Fruit fly (Drosophila melanogaster) whole organism, embryonic: ENCODE results near the gene CG8526.

Experiments
- B-H1 ChIP-seq: fragments of 200-800 bp; sonication (Bioruptor generic); IDR thresholded peaks from 3 replicates; pipeline ENCODE4 v1.3.6; 2022; ENCODE audit warnings: missing biosample characterization, missing genetic modification characterization
- C15 ChIP-seq: fragments of 200-800 bp; sonication (Bioruptor generic); IDR thresholded peaks from 3 replicates; pipeline ENCODE4 v1.3.6; 2022; ENCODE audit warnings: missing biosample characterization, missing genetic modification characterization
- CG10321 ChIP-seq: fragments of 200-800 bp; sonication (Bioruptor generic); IDR thresholded peaks from 2 replicates; pipeline ENCODE4 v1.3.6; 2022; ENCODE audit warnings: missing biosample characterization, missing genetic modification characterization
- CG10979 ChIP-seq: fragments of 200-800 bp; sonication (Bioruptor generic); optimal IDR thresholded peaks from 2 replicates; lab custom pipeline; 2018; ENCODE audit warnings: missing biosample characterization, mild to moderate bottlenecking, missing genetic modification characterization, moderate library complexity
- CG12942 ChIP-seq: fragments of 200-800 bp; sonication (Bioruptor generic); optimal IDR thresholded peaks from 3 replicates; lab custom pipeline; 2016; ENCODE audit warnings: missing biosample characterization, missing genetic modification characterization
- CG14441 ChIP-seq: fragments of 200-800 bp; sonication (Bioruptor generic); IDR thresholded peaks from 2 replicates; pipeline ENCODE4 v1.3.6; 2022; ENCODE audit warnings: missing biosample characterization, missing genetic modification characterization
- CG15514 ChIP-seq: fragments of 200-800 bp; sonication (Bioruptor generic); optimal IDR thresholded peaks from 3 replicates; lab custom pipeline; 2017; ENCODE audit warnings: missing biosample characterization, missing genetic modification characterization, mild to moderate bottlenecking, moderate library complexity, missing genetic modification reagents
- CG17328 ChIP-seq: fragments of 200-800 bp; sonication (Bioruptor generic); IDR thresholded peaks from 2 replicates; pipeline ENCODE4 v1.3.6; 2022; ENCODE audit warnings: missing biosample characterization, missing genetic modification characterization
- CG17612 ChIP-seq: fragments of 200-800 bp; sonication (Bioruptor generic); IDR thresholded peaks from 2 replicates; pipeline ENCODE4 v1.3.6; 2022; ENCODE audit warnings: missing biosample characterization, missing genetic modification characterization
- CG17802 ChIP-seq: fragments of 200-800 bp; sonication (Bioruptor generic); optimal IDR thresholded peaks from 2 replicates; lab custom pipeline; 2018; ENCODE audit warnings: missing biosample characterization, mild to moderate bottlenecking, missing genetic modification characterization, moderate library complexity
- CG2116 ChIP-seq: fragments of 200-800 bp; sonication (Bioruptor generic); optimal IDR thresholded peaks from 3 replicates; lab custom pipeline; 2018; ENCODE audit warnings: missing biosample characterization, mild to moderate bottlenecking, missing genetic modification characterization
- CG31388 ChIP-seq: fragments of 200-800 bp; sonication (Bioruptor generic); optimal IDR thresholded peaks from 2 replicates; lab custom pipeline; 2016; ENCODE audit warnings: missing biosample characterization, missing genetic modification characterization
- CG3163 ChIP-seq: fragments of 200-800 bp; sonication (Bioruptor generic); optimal IDR thresholded peaks from 3 replicates; lab custom pipeline; 2016; ENCODE audit warnings: missing biosample characterization, missing genetic modification characterization
- CG4328 ChIP-seq: fragments of 200-800 bp; sonication (Bioruptor generic); optimal IDR thresholded peaks from 3 replicates; lab custom pipeline; 2017; ENCODE audit warnings: missing biosample characterization, missing genetic modification reagents, missing genetic modification characterization
- CG4360 ChIP-seq: fragments of 200-800 bp; sonication (Bioruptor generic); IDR thresholded peaks from 2 replicates; pipeline ENCODE4 v1.3.6; 2022; ENCODE audit warnings: missing biosample characterization, missing genetic modification characterization
- CG6175 ChIP-seq: fragments of 200-800 bp; sonication (Bioruptor generic); IDR thresholded peaks from 3 replicates; pipeline ENCODE4 v1.3.6; 2022; ENCODE audit warnings: missing biosample characterization, missing genetic modification characterization
- CG6683 ChIP-seq: fragments of 200-800 bp; sonication (Bioruptor generic); optimal IDR thresholded peaks from 2 replicates; lab custom pipeline; 2017; ENCODE audit warnings: missing biosample characterization, mild to moderate bottlenecking, missing genetic modification characterization, missing genetic modification reagents
- CG6854 ChIP-seq: fragments of 200-800 bp; sonication (Bioruptor generic); optimal IDR thresholded peaks from 3 replicates; lab custom pipeline; 2017; ENCODE audit warnings: missing biosample characterization, mild to moderate bottlenecking, missing genetic modification characterization
- CG7839 ChIP-seq: fragments of 200-800 bp; sonication (Bioruptor generic); optimal IDR thresholded peaks from 3 replicates; lab custom pipeline; 2018; ENCODE audit warnings: missing biosample characterization, mild to moderate bottlenecking, missing genetic modification characterization, moderate library complexity
- Deaf1 ChIP-seq: fragments of 200-800 bp; optimal IDR thresholded peaks from 3 replicates; lab custom pipeline; 2019; ENCODE audit warnings: missing biosample characterization, mild to moderate bottlenecking, missing genetic modification characterization, moderate library complexity
- Dll ChIP-seq: fragments of 200-800 bp; sonication (Bioruptor generic); IDR thresholded peaks from 4 replicates; pipeline ENCODE4 v1.3.6; 2022; ENCODE audit warnings: missing biosample characterization, missing genetic modification characterization; ENCODE audit not compliant: partially characterized antibody
- E2f2 ChIP-seq: fragments of 200-800 bp; sonication (Bioruptor generic); IDR thresholded peaks from 2 replicates; pipeline ENCODE4 v1.3.6; 2022; ENCODE audit warnings: missing biosample characterization, missing genetic modification characterization
- H2.0 ChIP-seq: fragments of 200-800 bp; sonication (Bioruptor generic); IDR thresholded peaks from 2 replicates; pipeline ENCODE4 v1.3.6; 2022; ENCODE audit warnings: missing biosample characterization, missing genetic modification characterization
- MBD-R2 ChIP-seq: fragments of 200-800 bp; sonication (Bioruptor generic); IDR thresholded peaks from 2 replicates; pipeline ENCODE4 v1.3.6; 2022; ENCODE audit warnings: missing biosample characterization, missing genetic modification characterization
- Poxn ChIP-seq: fragments of 200-800 bp; sonication (Bioruptor generic); IDR thresholded peaks from 2 replicates; pipeline ENCODE4 v1.3.6; 2022; ENCODE audit warnings: missing biosample characterization, missing genetic modification characterization
- Ptx1 ChIP-seq: fragments of 200-800 bp; sonication (Bioruptor generic); IDR thresholded peaks from 2 replicates; pipeline ENCODE4 v1.3.6; 2022; ENCODE audit warnings: missing biosample characterization, missing genetic modification characterization
- Scr ChIP-seq: fragments of 200-800 bp; sonication (Bioruptor generic); IDR thresholded peaks from 2 replicates; pipeline ENCODE4 v1.3.6; 2022; ENCODE audit warnings: missing biosample characterization, missing genetic modification characterization; ENCODE audit not compliant: partially characterized antibody
- Sry-δ ChIP-seq: fragments of 200-800 bp; sonication (Bioruptor generic); optimal IDR thresholded peaks from 2 replicates; lab custom pipeline; 2016; ENCODE audit warnings: missing biosample characterization, missing genetic modification characterization
- amos ChIP-seq: fragments of 200-800 bp; sonication (Bioruptor generic); IDR thresholded peaks from 2 replicates; pipeline ENCODE4 v1.3.6; 2022; ENCODE audit warnings: missing biosample characterization, missing genetic modification characterization; ENCODE audit not compliant: partially characterized antibody
- ci ChIP-seq: fragments of 200-800 bp; sonication (Bioruptor generic); IDR thresholded peaks from 3 replicates; pipeline ENCODE4 v1.3.6; 2022; ENCODE audit warnings: missing biosample characterization, missing genetic modification characterization
- crp ChIP-seq, 2 experiments: fragments of 200-800 bp; sonication (Bioruptor generic); optimal IDR thresholded peaks; 2 replicates in 1 of 2; 3 replicates in 1 of 2; lab custom pipeline; 2017; ENCODE audit warnings: missing biosample characterization in 2 of 2, missing genetic modification characterization in 2 of 2, mild to moderate bottlenecking in 1 of 2, moderate library complexity in 1 of 2
- ewg ChIP-seq: fragments of 200-800 bp; sonication (Bioruptor generic); optimal IDR thresholded peaks from 3 replicates; lab custom pipeline; 2017; ENCODE audit warnings: mild to moderate bottlenecking, missing biosample characterization, missing genetic modification reagents, missing genetic modification characterization
- grn ChIP-seq: fragments of 200-800 bp; sonication (Bioruptor generic); optimal IDR thresholded peaks from 3 replicates; lab custom pipeline; 2017; ENCODE audit warnings: missing biosample characterization, missing genetic modification characterization
- gt ChIP-seq: fragments of 200-800 bp; sonication (Bioruptor generic); IDR thresholded peaks from 2 replicates; pipeline ENCODE4 v1.3.6; 2022; ENCODE audit warnings: missing biosample characterization, missing genetic modification characterization
- hb ChIP-seq: fragments of 200-800 bp; sonication (Bioruptor generic); IDR thresholded peaks from 3 replicates; pipeline ENCODE4 v1.3.6; 2022; ENCODE audit warnings: missing biosample characterization, missing genetic modification characterization; ENCODE audit not compliant: partially characterized antibody
- insv ChIP-seq, 2 experiments: fragments of 200-800 bp; sonication (Bioruptor generic); optimal IDR thresholded peaks; 3 replicates each; lab custom pipeline; 2016 to 2018; ENCODE audit warnings: missing biosample characterization in 2 of 2, missing genetic modification characterization in 2 of 2
- inv ChIP-seq: fragments of 200-800 bp; sonication (Bioruptor generic); IDR thresholded peaks from 2 replicates; pipeline ENCODE4 v1.3.6; 2022; ENCODE audit warnings: missing biosample characterization, missing genetic modification characterization; ENCODE audit not compliant: partially characterized antibody
- lab ChIP-seq: fragments of 200-800 bp; sonication (Bioruptor generic); optimal IDR thresholded peaks from 3 replicates; lab custom pipeline; 2017; ENCODE audit warnings: missing biosample characterization, missing genetic modification characterization, mild to moderate bottlenecking, moderate library complexity, missing genetic modification reagents
- lmd ChIP-seq: fragments of 200-800 bp; sonication (Bioruptor generic); IDR thresholded peaks from 2 replicates; pipeline ENCODE4 v1.3.6; 2022; ENCODE audit warnings: missing biosample characterization, missing genetic modification characterization
- lola ChIP-seq, 3 experiments: fragments of >200 bp in 2 of 3; fragments of 200-800 bp in 1 of 3; sonication (Bioruptor generic) in 1 of 3; optimal IDR thresholded peaks; 2 replicates each; lab custom pipeline; 2017 to 2019; ENCODE audit warnings: missing biosample characterization in 3 of 3, missing genetic modification characterization in 3 of 3, mild to moderate bottlenecking in 1 of 3, moderate library complexity in 1 of 3
- lov ChIP-seq, 2 experiments: fragments of 200-800 bp in 1 of 2; fragments of >200 bp in 1 of 2; sonication (Bioruptor generic) in 1 of 2; IDR thresholded peaks in 1 of 2; optimal IDR thresholded peaks in 1 of 2; 2 replicates in 1 of 2; 3 replicates in 1 of 2; pipeline versions ENCODE4 v1.3.6 to Lab custom; 2017 to 2022; ENCODE audit warnings: missing biosample characterization in 1 of 2, missing genetic modification characterization in 1 of 2
- phol ChIP-seq: fragments of 200-800 bp; sonication (Bioruptor generic); optimal IDR thresholded peaks from 3 replicates; lab custom pipeline; 2018; ENCODE audit warnings: missing biosample characterization, mild to moderate bottlenecking, missing genetic modification characterization, moderate library complexity
- pros ChIP-seq: fragments of 200-800 bp; sonication (Bioruptor generic); optimal IDR thresholded peaks from 3 replicates; lab custom pipeline; 2019; ENCODE audit warnings: missing biosample characterization, mild to moderate bottlenecking, missing genetic modification characterization, moderate library complexity
- sd ChIP-seq: fragments of 200-800 bp; sonication (Bioruptor generic); optimal IDR thresholded peaks from 3 replicates; lab custom pipeline; 2018; ENCODE audit warnings: missing biosample characterization, mild to moderate bottlenecking, missing genetic modification characterization, moderate library complexity
- sug ChIP-seq: fragments of 200-800 bp; optimal IDR thresholded peaks from 2 replicates; lab custom pipeline; 2019; ENCODE audit warnings: missing biosample characterization, mild to moderate bottlenecking, missing genetic modification characterization, moderate library complexity
- unc-4 ChIP-seq: fragments of 200-800 bp; sonication (Bioruptor generic); IDR thresholded peaks from 2 replicates; pipeline ENCODE4 v1.3.6; 2022; ENCODE audit warnings: missing biosample characterization, missing genetic modification characterization; ENCODE audit not compliant: partially characterized antibody
- unpg ChIP-seq: fragments of 200-800 bp; sonication (Bioruptor generic); optimal IDR thresholded peaks from 3 replicates; lab custom pipeline; 2018; ENCODE audit warnings: missing biosample characterization, mild to moderate bottlenecking, missing genetic modification characterization, moderate library complexity
- zen ChIP-seq: fragments of 200-800 bp; sonication (Bioruptor generic); optimal IDR thresholded peaks from 3 replicates; lab custom pipeline; 2018; ENCODE audit warnings: missing biosample characterization, mild to moderate bottlenecking, missing genetic modification characterization, moderate library complexity
- zen2 ChIP-seq: fragments of 200-800 bp; sonication (Bioruptor generic); IDR thresholded peaks from 3 replicates; pipeline ENCODE4 v1.3.6; 2022; ENCODE audit warnings: missing biosample characterization, missing genetic modification characterization; ENCODE audit not compliant: partially characterized antibody

Gene CG8526

dm6 chr3R:9800644-9801330, at the start of gene CG8526, which contains the start of gene CG9467 (continued):
- TF ChIP-seq lmd (GFP tag; lab: Robert Waterston, UW): peak; percentile 65
- TF ChIP-seq CG4328 (GFP tag; lab: Kevin White, UChicago): no peak
- TF ChIP-seq sug (tag; lab: Kevin White, UChicago): peak; percentile 100
- TF ChIP-seq grn (GFP tag; lab: Kevin White, UChicago): no peak
- peak; percentile 73 for TF ChIP-seq inv
- no peak for TF ChIP-seq CG10321
- no peak for TF ChIP-seq lov (optimal IDR thresholded peaks at IDR 0.05; lab: Kevin White, UChicago)
- TF ChIP-seq lov (GFP tag; IDR thresholded peaks at IDR 0.05; lab: Robert Waterston, UW): no peak
- TF ChIP-seq Deaf1 (tag; lab: Kevin White, UChicago): no peak
- TF ChIP-seq zen (tag; lab: Kevin White, UChicago): peak; percentile 38
- TF ChIP-seq unpg (GFP tag; lab: Kevin White, UChicago): peak; percentile 55
- TF ChIP-seq CG17612 (GFP tag; lab: Robert Waterston, UW): no peak
- peak; percentile 57 for TF ChIP-seq MBD-R2 (GFP tag; lab: Robert Waterston, UW)
- TF ChIP-seq lola (GFP tag; optimal IDR thresholded peaks at IDR 0.05; lab: Kevin White, UChicago): peak in 1 of 3 experiments; percentile 74
- TF ChIP-seq CG31388 (GFP tag; lab: Kevin White, UChicago): peak; percentile 65
- no peak for TF ChIP-seq CG4360 (GFP tag; lab: Robert Waterston, UW)
- TF ChIP-seq B-H1: no peak
- peak; percentile 35; the same call in 1 of the 3 replicates for TF ChIP-seq ci
- no peak for TF ChIP-seq pros (GFP tag; lab: Kevin White, UChicago)
- TF ChIP-seq CG6175: no peak
- peak; percentile 75 for TF ChIP-seq amos
- TF ChIP-seq H2.0 (GFP tag; lab: Robert Waterston, UW): peak; percentile 50
- TF ChIP-seq C15: 0 out of 3 replicates have a peak, but pooled peaks have one; percentile 17
- peak; percentile 67; the same call in 1 of the 2 replicates for TF ChIP-seq Ptx1 (GFP tag; lab: Robert Waterston, UW)
- TF ChIP-seq CG12942 (GFP tag; lab: Kevin White, UChicago): peak; percentile 69
- peak; percentile 77 for TF ChIP-seq CG2116 (GFP tag; lab: Kevin White, UChicago)
- TF ChIP-seq zen2 (GFP tag; lab: Robert Waterston, UW): no peak; the same call in 2 of the 3 replicates
- no peak for TF ChIP-seq Poxn (GFP tag; lab: Robert Waterston, UW)
- TF ChIP-seq lab: no peak
- no peak for TF ChIP-seq CG17802
- TF ChIP-seq CG7839 (tag; lab: Kevin White, UChicago): no peak
- peak; percentile 70; the same call in 1 of the 3 replicates for TF ChIP-seq hb (GFP tag; lab: Robert Waterston, UW)
- TF ChIP-seq CG6683 (GFP tag; lab: Kevin White, UChicago): no peak
- TF ChIP-seq sd: no peak
- no peak for TF ChIP-seq CG3163 (GFP tag; lab: Kevin White, UChicago)
- TF ChIP-seq ewg (GFP tag; lab: Kevin White, UChicago): no peak
- TF ChIP-seq CG6854 (GFP tag; lab: Kevin White, UChicago): no peak
- TF ChIP-seq phol: peak; percentile 83
- TF ChIP-seq CG14441 (GFP tag; lab: Robert Waterston, UW): peak; percentile 58
- TF ChIP-seq, all 482 proteins: peak for 243

- TF ChIP-seq Dll (GFP tag; lab: Robert Waterston, UW): peak; percentile 48; the same call in 1 of the 4 replicates
- TF ChIP-seq CG17328 (GFP tag; lab: Robert Waterston, UW): no peak
- TF ChIP-seq E2f2 (GFP tag; lab: Robert Waterston, UW): peak; percentile 92
- peak; percentile 14 for TF ChIP-seq CG15514
- TF ChIP-seq Scr: peak; percentile 42; the same call in 1 of the 2 replicates
- TF ChIP-seq CG10979 (tag; lab: Kevin White, UChicago): no peak
- peak; percentile 19 for TF ChIP-seq Sry-δ (GFP tag; lab: Kevin White, UChicago)
- TF ChIP-seq gt: no peak
- peak; percentile 39 to 91 for TF ChIP-seq crp (GFP tag; optimal IDR thresholded peaks at IDR 0.05; lab: Kevin White, UChicago)
- peak; percentile 84 for TF ChIP-seq MBD-R2 (GFP tag; lab: Robert Waterston, UW)
- TF ChIP-seq unc-4 (GFP tag; lab: Robert Waterston, UW): 0 out of 2 replicates have a peak, but pooled peaks have one; percentile 18
- TF ChIP-seq insv (GFP tag; optimal IDR thresholded peaks at IDR 0.05; lab: Kevin White, UChicago): no peak
These were observed 46.6 kb upstream of the CG8526 start, which contains the start of gene Tti1 for dm6 chr3R:9754487-9754886. TSS of gene Tti1 (minus strand) at chr3R:9754686.
